Fruit fly (Drosophila melanogaster) whole organism, embryonic: ENCODE measurements around the gene Slob.
A peak's percentile ranks its signal among the peaks of the same experiment; 100 is the strongest.

Experiments
- Abd-B ChIP-seq: fragments of 200-800 bp; sonication (Bioruptor generic); optimal IDR thresholded peaks from 2 replicates; lab custom pipeline; 2018; ENCODE audit warnings: missing biosample characterization, mild to moderate bottlenecking, missing genetic modification characterization, moderate library complexity
- Aef1 ChIP-seq: fragments of 200-800 bp; sonication (Bioruptor generic); IDR thresholded peaks from 3 replicates; pipeline ENCODE4 v1.3.6; 2022; ENCODE audit warnings: missing biosample characterization, missing genetic modification characterization
- Atf-2 ChIP-seq: fragments of 200-800 bp; sonication (Bioruptor generic); optimal IDR thresholded peaks from 2 replicates; lab custom pipeline; 2016; ENCODE audit warnings: missing biosample characterization, missing genetic modification characterization
- Atf3 ChIP-seq: fragments of 200-800 bp; sonication (Bioruptor generic); optimal IDR thresholded peaks from 3 replicates; lab custom pipeline; 2016; ENCODE audit warnings: missing biosample characterization, missing genetic modification characterization
- Atf6 ChIP-seq: fragments of 200-800 bp; sonication (Bioruptor generic); IDR thresholded peaks from 2 replicates; pipeline ENCODE4 v1.3.6; 2022; ENCODE audit warnings: missing biosample characterization, missing genetic modification characterization
- BtbVII ChIP-seq: fragments of 200-800 bp; sonication (Bioruptor generic); optimal IDR thresholded peaks from 3 replicates; lab custom pipeline; 2017; ENCODE audit warnings: missing biosample characterization, mild to moderate bottlenecking, missing genetic modification characterization
- CG10209 ChIP-seq: fragments of 200-800 bp; sonication (Bioruptor generic); optimal IDR thresholded peaks from 3 replicates; lab custom pipeline; 2017; ENCODE audit warnings: missing biosample characterization, mild to moderate bottlenecking, missing genetic modification characterization, missing genetic modification reagents
- CG10979 ChIP-seq: fragments of 200-800 bp; sonication (Bioruptor generic); optimal IDR thresholded peaks from 2 replicates; lab custom pipeline; 2018; ENCODE audit warnings: missing biosample characterization, mild to moderate bottlenecking, missing genetic modification characterization, moderate library complexity
- CG15696 ChIP-seq: fragments of 200-800 bp; sonication (Bioruptor generic); optimal IDR thresholded peaks from 2 replicates; lab custom pipeline; 2019; ENCODE audit warnings: missing biosample characterization, mild to moderate bottlenecking, missing genetic modification characterization, moderate library complexity
- CG17361 ChIP-seq: fragments of 200-800 bp; sonication (Bioruptor generic); IDR thresholded peaks from 3 replicates; pipeline ENCODE4 v1.3.6; 2022; ENCODE audit warnings: missing biosample characterization, missing genetic modification characterization
- CG18262 ChIP-seq: fragments of 200-800 bp; optimal IDR thresholded peaks from 3 replicates; lab custom pipeline; 2019; ENCODE audit warnings: missing biosample characterization, mild to moderate bottlenecking, missing genetic modification characterization, moderate library complexity
- CG30431 ChIP-seq: fragments of 200-800 bp; sonication (Bioruptor generic); optimal IDR thresholded peaks from 2 replicates; lab custom pipeline; 2017; ENCODE audit warnings: missing biosample characterization, missing genetic modification characterization
- CG3065 ChIP-seq: fragments of 200-800 bp; sonication (Bioruptor generic); optimal IDR thresholded peaks from 2 replicates; lab custom pipeline; 2016; ENCODE audit warnings: missing biosample characterization, missing genetic modification characterization
- CG4424 ChIP-seq: fragments of 200-800 bp; sonication (Bioruptor generic); optimal IDR thresholded peaks from 3 replicates; lab custom pipeline; 2016; ENCODE audit warnings: missing biosample characterization, missing genetic modification characterization
- CG4730 ChIP-seq: fragments of 200-800 bp; sonication (Bioruptor generic); IDR thresholded peaks from 2 replicates; pipeline ENCODE4 v1.3.6; 2022; ENCODE audit warnings: missing biosample characterization, missing genetic modification characterization
- CG6254 ChIP-seq: fragments of 200-800 bp; sonication (Bioruptor generic); optimal IDR thresholded peaks from 3 replicates; lab custom pipeline; 2017; ENCODE audit warnings: mild to moderate bottlenecking, missing biosample characterization, missing genetic modification reagents, missing genetic modification characterization
- CG9727 ChIP-seq: fragments of 200-800 bp; sonication (Bioruptor generic); optimal IDR thresholded peaks from 3 replicates; lab custom pipeline; 2017; ENCODE audit warnings: missing biosample characterization, mild to moderate bottlenecking, missing genetic modification characterization
- E2f1 ChIP-seq: fragments of 200-800 bp; sonication (Bioruptor generic); IDR thresholded peaks from 2 replicates; pipeline ENCODE4 v1.3.6; 2022; ENCODE audit warnings: missing biosample characterization, missing genetic modification characterization
- Elba2 ChIP-seq: fragments of 200-800 bp; sonication (Bioruptor generic); optimal IDR thresholded peaks from 3 replicates; lab custom pipeline; 2016; ENCODE audit warnings: missing biosample characterization, missing genetic modification characterization
- Gsc ChIP-seq: fragments of 200-800 bp; sonication (Bioruptor generic); IDR thresholded peaks from 2 replicates; pipeline ENCODE4 v1.3.6; 2022; ENCODE audit warnings: missing biosample characterization, missing genetic modification characterization
- HHEX ChIP-seq: fragments of 200-800 bp; sonication (Bioruptor generic); optimal IDR thresholded peaks from 3 replicates; lab custom pipeline; 2017; ENCODE audit warnings: missing biosample characterization, mild to moderate bottlenecking, missing genetic modification characterization, missing genetic modification reagents
- Hsf ChIP-seq: fragments of 200-800 bp; sonication (Bioruptor generic); optimal IDR thresholded peaks from 3 replicates; lab custom pipeline; 2016; ENCODE audit warnings: missing biosample characterization, missing genetic modification characterization
- Nf-YA ChIP-seq: fragments of 200-800 bp; sonication (Bioruptor generic); IDR thresholded peaks from 2 replicates; pipeline ENCODE4 v1.3.6; 2022; ENCODE audit warnings: missing biosample characterization, missing genetic modification characterization
- Nf-YC ChIP-seq: fragments of 200-800 bp; optimal IDR thresholded peaks from 3 replicates; lab custom pipeline; 2019; ENCODE audit warnings: missing biosample characterization, mild to moderate bottlenecking, missing genetic modification characterization, moderate library complexity
- Oli ChIP-seq: fragments of 200-800 bp; sonication (Bioruptor generic); optimal IDR thresholded peaks from 2 replicates; lab custom pipeline; 2018; ENCODE audit warnings: missing biosample characterization, mild to moderate bottlenecking, missing genetic modification characterization, moderate library complexity
- Side ChIP-seq: fragments of 200-800 bp; sonication (Bioruptor generic); optimal IDR thresholded peaks from 2 replicates; lab custom pipeline; 2016; ENCODE audit warnings: missing biosample characterization, missing genetic modification characterization
- Sry-δ ChIP-seq: fragments of 200-800 bp; sonication (Bioruptor generic); optimal IDR thresholded peaks from 2 replicates; lab custom pipeline; 2016; ENCODE audit warnings: missing biosample characterization, missing genetic modification characterization
- ap ChIP-seq: fragments of 200-800 bp; sonication (Bioruptor generic); IDR thresholded peaks from 2 replicates; pipeline ENCODE4 v1.3.6; 2022; ENCODE audit warnings: missing biosample characterization, missing genetic modification characterization
- bab2 ChIP-seq: fragments of 200-800 bp; sonication (Bioruptor generic); optimal IDR thresholded peaks from 2 replicates; lab custom pipeline; 2016; ENCODE audit warnings: missing biosample characterization, missing genetic modification characterization
- bcd ChIP-seq: fragments of 200-800 bp; sonication (Bioruptor generic); optimal IDR thresholded peaks from 2 replicates; lab custom pipeline; 2017; ENCODE audit warnings: missing biosample characterization, mild to moderate bottlenecking, missing genetic modification characterization
- bigmax ChIP-seq: fragments of 200-800 bp; sonication (Bioruptor generic); optimal IDR thresholded peaks from 2 replicates; lab custom pipeline; 2018; ENCODE audit warnings: missing biosample characterization, mild to moderate bottlenecking, missing genetic modification characterization
- ci ChIP-seq: fragments of 200-800 bp; sonication (Bioruptor generic); IDR thresholded peaks from 3 replicates; pipeline ENCODE4 v1.3.6; 2022; ENCODE audit warnings: missing biosample characterization, missing genetic modification characterization
- croc ChIP-seq: fragments of 200-800 bp; sonication (Bioruptor generic); conservative IDR thresholded peaks from 3 replicates; pipeline ENCODE4 v1.3.6; 2022; ENCODE audit warnings: missing biosample characterization, missing genetic modification characterization
- danr ChIP-seq: fragments of 200-800 bp; sonication (Bioruptor generic); IDR thresholded peaks from 2 replicates; pipeline ENCODE4 v1.3.6; 2022; ENCODE audit warnings: missing biosample characterization, missing genetic modification characterization
- dm ChIP-seq: fragments of 200-800 bp; sonication (Bioruptor generic); optimal IDR thresholded peaks from 3 replicates; lab custom pipeline; 2016; ENCODE audit warnings: missing biosample characterization, missing genetic modification characterization
- dpn ChIP-seq, 2 experiments: fragments of 200-800 bp; sonication (Bioruptor generic); optimal IDR thresholded peaks; 3 replicates each; lab custom pipeline; 2016; ENCODE audit warnings: missing biosample characterization in 2 of 2, missing genetic modification characterization in 2 of 2
- gcm2 ChIP-seq: fragments of 200-800 bp; sonication (Bioruptor generic); optimal IDR thresholded peaks from 2 replicates; lab custom pipeline; 2016; ENCODE audit warnings: missing biosample characterization, missing genetic modification characterization
- gem ChIP-seq: fragments of 200-800 bp; sonication (Bioruptor generic); optimal IDR thresholded peaks from 2 replicates; lab custom pipeline; 2019; ENCODE audit warnings: missing biosample characterization, mild to moderate bottlenecking, missing genetic modification characterization, moderate library complexity
- gsb-n ChIP-seq: fragments of 200-800 bp; sonication (Bioruptor generic); optimal IDR thresholded peaks from 3 replicates; lab custom pipeline; 2018; ENCODE audit warnings: missing biosample characterization, mild to moderate bottlenecking, missing genetic modification characterization
- gt ChIP-seq: fragments of 200-800 bp; sonication (Bioruptor generic); IDR thresholded peaks from 2 replicates; pipeline ENCODE4 v1.3.6; 2022; ENCODE audit warnings: missing biosample characterization, missing genetic modification characterization
- hkb ChIP-seq, 2 experiments: fragments of 200-800 bp in 1 of 2; fragments of >200 bp in 1 of 2; sonication (Bioruptor generic) in 1 of 2; IDR thresholded peaks in 1 of 2; optimal IDR thresholded peaks in 1 of 2; 2 replicates each; pipeline versions ENCODE4 v1.3.6 to Lab custom; 2017 to 2022; ENCODE audit warnings: missing biosample characterization in 1 of 2, missing genetic modification characterization in 1 of 2
- ind ChIP-seq: fragments of 200-800 bp; sonication (Bioruptor generic); optimal IDR thresholded peaks from 3 replicates; lab custom pipeline; 2016; ENCODE audit warnings: missing biosample characterization, missing genetic modification characterization
- onecut ChIP-seq: fragments of 200-800 bp; sonication (Bioruptor generic); IDR thresholded peaks from 2 replicates; pipeline ENCODE4 v1.3.6; 2022; ENCODE audit warnings: missing biosample characterization, missing genetic modification characterization
- peb ChIP-seq: fragments of 200-800 bp; sonication (Bioruptor generic); IDR thresholded peaks from 2 replicates; pipeline ENCODE4 v1.3.6; 2022; ENCODE audit warnings: missing biosample characterization, missing genetic modification characterization
- pnt ChIP-seq: fragments of 200-800 bp; sonication (Bioruptor generic); optimal IDR thresholded peaks from 3 replicates; lab custom pipeline; 2016; ENCODE audit warnings: missing biosample characterization, missing genetic modification characterization
- sisA ChIP-seq: fragments of 200-800 bp; sonication (Bioruptor generic); IDR thresholded peaks from 2 replicates; pipeline ENCODE4 v1.3.6; 2022; ENCODE audit warnings: missing biosample characterization, missing genetic modification characterization
- tio ChIP-seq: fragments of 200-800 bp; sonication (Bioruptor generic); optimal IDR thresholded peaks from 2 replicates; lab custom pipeline; 2017; ENCODE audit warnings: missing biosample characterization, missing genetic modification characterization, inconsistent platforms
- unc-4 ChIP-seq: fragments of 200-800 bp; sonication (Bioruptor generic); IDR thresholded peaks from 2 replicates; pipeline ENCODE4 v1.3.6; 2022; ENCODE audit warnings: missing biosample characterization, missing genetic modification characterization; ENCODE audit not compliant: partially characterized antibody

Slob gene

dm6 chr2L:7641606-7642190 is 33.2 kb downstream of the Slob start (continued):
- TF ChIP-seq Nf-YA, result no peak; the same call in 1 of the 2 replicates
- peak; percentile 78 for TF ChIP-seq gcm2
- TF ChIP-seq, all 482 proteins: peak for 262

dm6 chr2L:7635156-7635555 is 39.7 kb downstream of the Slob start:
- TF ChIP-seq Sry-δ (GFP tag; lab: Kevin White, UChicago) (peak; percentile 4), gem (tag; lab: Kevin White, UChicago) (peak; percentile 59), sisA (GFP tag; lab: Robert Waterston, UW) (peak; percentile 40; the same call in 1 of the 2 replicates), CG3065 (GFP tag; lab: Kevin White, UChicago) (no peak), bcd (GFP tag; lab: Kevin White, UChicago) (peak; percentile 20), Oli (tag; lab: Kevin White, UChicago) (peak; percentile 12), peb (GFP tag; lab: Robert Waterston, UW) (0 out of 2 replicates have a peak, but pooled peaks have one; percentile 12), CG15696 (peak; percentile 60), CG18262 (tag; lab: Kevin White, UChicago) (peak; percentile 74), CG17361 (GFP tag; lab: Robert Waterston, UW) (peak; percentile 68), danr (no peak), Nf-YA (no peak), Gsc (GFP tag; lab: Robert Waterston, UW) (no peak; the same call in 1 of the 2 replicates), CG6254 (GFP tag; lab: Kevin White, UChicago) (peak; percentile 44), CG9727 (GFP tag; lab: Kevin White, UChicago) (peak; percentile 67), bigmax (no peak), CG4424 (GFP tag; lab: Kevin White, UChicago) (peak; percentile 59), gsb-n (tag; lab: Kevin White, UChicago) (peak; percentile 42), dpn (GFP tag; optimal IDR thresholded peaks at IDR 0.05; lab: Kevin White, UChicago) (peak; percentile 5 to 21), Nf-YC (tag; lab: Kevin White, UChicago) (no peak), HHEX (GFP tag; lab: Kevin White, UChicago) (peak; percentile 52), CG30431 (GFP tag; lab: Kevin White, UChicago) (peak; percentile 11), BtbVII (GFP tag; lab: Kevin White, UChicago) (peak; percentile 7), CG10979 (tag; lab: Kevin White, UChicago) (peak; percentile 67), CG10209 (peak; percentile 4), Aef1 (GFP tag; lab: Robert Waterston, UW) (no peak), Atf6 (no peak), E2f1 (GFP tag; lab: Robert Waterston, UW) (peak; percentile 69), tio (GFP tag; lab: Kevin White, UChicago) (peak; percentile 12), ci (GFP tag; lab: Robert Waterston, UW) (peak; percentile 67; the same call in 1 of the 3 replicates), Atf-2 (peak; percentile 3), dm (GFP tag; lab: Kevin White, UChicago) (no peak), hkb (optimal IDR thresholded peaks at IDR 0.05; lab: Kevin White, UChicago) (no peak), hkb (GFP tag; IDR thresholded peaks at IDR 0.05; lab: Robert Waterston, UW) (peak; percentile 40; the same call in 1 of the 2 replicates), ap (GFP tag; lab: Robert Waterston, UW) (0 out of 2 replicates have a peak, but pooled peaks have one; percentile 4), Side (GFP tag; lab: Kevin White, UChicago) (peak; percentile 21), Atf3 (GFP tag; lab: Kevin White, UChicago) (peak; percentile 18), pnt (GFP tag; lab: Kevin White, UChicago) (peak; percentile 49), croc (GFP tag; lab: Robert Waterston, UW) (0 out of 3 replicates have a peak, but pooled peaks have one; percentile 37), Elba2 (GFP tag; lab: Kevin White, UChicago) (peak; percentile 20), gt (GFP tag; lab: Robert Waterston, UW) (0 out of 2 replicates have a peak, but pooled peaks have one; percentile 17), bab2 (peak; percentile 34), unc-4 (GFP tag; lab: Robert Waterston, UW) (no peak), ind (GFP tag; lab: Kevin White, UChicago) (peak; percentile 56), Abd-B (GFP tag; lab: Kevin White, UChicago) (peak; percentile 10), Hsf (GFP tag; lab: Kevin White, UChicago) (peak; percentile 23), onecut (GFP tag; lab: Robert Waterston, UW) (no peak), CG4730 (peak; percentile 51)
